Worm (Caenorhabditis elegans) whole organism, young adult: ENCODE results near the gene cest-2.3.

Experiments used
- D2030.7 ChIP-seq: fragments of 200-800 bp; sonication (Bioruptor generic); IDR thresholded peaks from 2 replicates; pipeline ENCODE4 v1.3.6; 2022; ENCODE audit warnings: missing genetic modification reagents, missing genetic modification characterization, missing compliant biosample characterization
- akir-1 ChIP-seq: fragments of 200-800 bp; sonication (Bioruptor generic); optimal IDR thresholded peaks from 2 replicates; lab custom pipeline; 2018; ENCODE audit warnings: mild to moderate bottlenecking, missing genetic modification characterization, moderate library complexity, missing compliant biosample characterization
- attf-6 ChIP-seq: fragments of 200-800 bp; sonication (Bioruptor generic); IDR thresholded peaks from 2 replicates; pipeline ENCODE4 v1.3.6; 2022; ENCODE audit warnings: missing genetic modification reagents, missing genetic modification characterization, missing compliant biosample characterization
- ccch-3 ChIP-seq: fragments of 200-800 bp; sonication (Bioruptor generic); optimal IDR thresholded peaks from 2 replicates; lab custom pipeline; 2018; ENCODE audit warnings: mild to moderate bottlenecking, missing genetic modification characterization, missing compliant biosample characterization
- cebp-1 ChIP-seq, 2 experiments: fragments of 200-800 bp in 1 of 2; sonication (Bioruptor generic) in 1 of 2; sonication (generic microtip) in 1 of 2; IDR thresholded peaks in 1 of 2; optimal IDR thresholded peaks in 1 of 2; 2 replicates each; pipeline versions ENCODE4 v1.3.6 to Lab custom; 2017 to 2022; ENCODE audit warnings: missing compliant biosample characterization in 2 of 2, missing genetic modification characterization in 2 of 2, mild to moderate bottlenecking in 1 of 2, missing genetic modification reagents in 1 of 2, moderate library complexity in 1 of 2
- ceh-27 ChIP-seq: fragments of 200-800 bp; sonication (Bioruptor generic); optimal IDR thresholded peaks from 2 replicates; lab custom pipeline; 2018; ENCODE audit warnings: mild to moderate bottlenecking, missing genetic modification characterization, moderate library complexity, missing compliant biosample characterization
- ceh-40 ChIP-seq: fragments of 200-800 bp; sonication (Bioruptor generic); IDR thresholded peaks from 2 replicates; pipeline ENCODE4 v1.3.6; 2022; ENCODE audit warnings: missing genetic modification characterization, missing compliant biosample characterization
- die-1 ChIP-seq: sonication (generic microtip); optimal IDR thresholded peaks from 2 replicates; lab custom pipeline; 2016; ENCODE audit warnings: missing genotype, mild to moderate bottlenecking, missing genetic modification characterization, missing compliant biosample characterization
- dox-1 ChIP-seq: fragments of 200-800 bp; sonication (Bioruptor generic); IDR thresholded peaks from 2 replicates; pipeline ENCODE4 v1.3.6; 2022; ENCODE audit warnings: missing genetic modification reagents, missing genetic modification characterization, missing compliant biosample characterization
- dpff-1 ChIP-seq: sonication (generic microtip); optimal IDR thresholded peaks from 2 replicates; lab custom pipeline; 2017; ENCODE audit warnings: mild to moderate bottlenecking, missing genetic modification characterization, missing compliant biosample characterization
- efl-1 ChIP-seq: fragments of 150-350 bp; optimal IDR thresholded peaks from 2 replicates; lab custom pipeline; 2014; ENCODE audit warnings: missing biosample characterization, missing genetic modification reagents, missing genetic modification characterization
- fkh-3 ChIP-seq: sonication (generic microtip); optimal IDR thresholded peaks from 2 replicates; lab custom pipeline; 2016; ENCODE audit warnings: mild to moderate bottlenecking, missing genetic modification characterization, missing compliant biosample characterization
- hmg-1.2 ChIP-seq: fragments of 200-800 bp; sonication (Bioruptor generic); IDR thresholded peaks from 2 replicates; pipeline ENCODE4 v1.3.6; 2022; ENCODE audit warnings: missing genetic modification reagents, missing genetic modification characterization, missing compliant biosample characterization
- hmg-20 ChIP-seq: fragments of 200-800 bp; sonication (Bioruptor generic); IDR thresholded peaks from 2 replicates; pipeline ENCODE4 v1.3.6; 2022; ENCODE audit warnings: missing genetic modification reagents, missing genetic modification characterization, missing compliant biosample characterization
- hsf-1 ChIP-seq: fragments of 200-800 bp; sonication (Bioruptor generic); IDR thresholded peaks from 2 replicates; pipeline ENCODE4 v1.3.6; 2022; ENCODE audit warnings: missing genetic modification reagents, missing genetic modification characterization, missing compliant biosample characterization
- madf-10 ChIP-seq: sonication (generic microtip); optimal IDR thresholded peaks from 2 replicates; lab custom pipeline; 2016; ENCODE audit warnings: mild to moderate bottlenecking, missing genetic modification characterization, missing compliant biosample characterization
- mes-4 ChIP-seq: sonication (generic microtip); optimal IDR thresholded peaks from 2 replicates; lab custom pipeline; 2016; ENCODE audit warnings: missing genotype, missing genetic modification characterization, missing compliant biosample characterization
- nfya-1 ChIP-seq: sonication (generic microtip); optimal IDR thresholded peaks from 2 replicates; lab custom pipeline; 2017; ENCODE audit warnings: antibody characterized with exemption, missing compliant biosample characterization, missing genetic modification characterization, borderline replicate concordance; ENCODE audit not compliant: insufficient read depth
- nhr-27 ChIP-seq: fragments of 200-800 bp; sonication (Bioruptor generic); optimal IDR thresholded peaks from 2 replicates; lab custom pipeline; 2018; ENCODE audit warnings: mild to moderate bottlenecking, missing genetic modification characterization, moderate library complexity, missing compliant biosample characterization
- nhr-80 ChIP-seq: sonication (generic microtip); optimal IDR thresholded peaks from 2 replicates; lab custom pipeline; 2016; ENCODE audit warnings: missing genetic modification characterization, missing compliant biosample characterization
- nhr-90 ChIP-seq: sonication (generic microtip); optimal IDR thresholded peaks from 2 replicates; lab custom pipeline; 2016; ENCODE audit warnings: missing genotype, mild to moderate bottlenecking, missing genetic modification characterization, missing compliant biosample characterization
- rpc-1 ChIP-seq, 2 experiments: fragments of 150-350 bp in 1 of 2; sonication (generic microtip) in 1 of 2; optimal IDR thresholded peaks; 2 replicates each; lab custom pipeline; 2014 to 2018; ENCODE audit warnings: missing biosample characterization in 1 of 2, missing genetic modification characterization in 1 of 2, missing genetic modification reagents in 1 of 2, missing genotype in 1 of 2
- unc-62 ChIP-seq: fragments of 150-350 bp; optimal IDR thresholded peaks from 2 replicates; lab custom pipeline; 2014; ENCODE audit warnings: missing biosample characterization, missing genetic modification reagents, missing genetic modification characterization
- zfh-2 ChIP-seq: fragments of 200-800 bp; sonication (Bioruptor generic); conservative IDR thresholded peaks from 2 replicates; pipeline ENCODE4 v1.3.6; 2022; ENCODE audit warnings: missing genetic modification reagents, missing genetic modification characterization, missing compliant biosample characterization
- ztf-25 ChIP-seq: fragments of 200-800 bp; sonication (Bioruptor generic); IDR thresholded peaks from 2 replicates; pipeline ENCODE4 v1.3.6; 2022; ENCODE audit warnings: missing genetic modification reagents, missing genetic modification characterization, missing compliant biosample characterization

The cest-2.3 gene

DNA sequence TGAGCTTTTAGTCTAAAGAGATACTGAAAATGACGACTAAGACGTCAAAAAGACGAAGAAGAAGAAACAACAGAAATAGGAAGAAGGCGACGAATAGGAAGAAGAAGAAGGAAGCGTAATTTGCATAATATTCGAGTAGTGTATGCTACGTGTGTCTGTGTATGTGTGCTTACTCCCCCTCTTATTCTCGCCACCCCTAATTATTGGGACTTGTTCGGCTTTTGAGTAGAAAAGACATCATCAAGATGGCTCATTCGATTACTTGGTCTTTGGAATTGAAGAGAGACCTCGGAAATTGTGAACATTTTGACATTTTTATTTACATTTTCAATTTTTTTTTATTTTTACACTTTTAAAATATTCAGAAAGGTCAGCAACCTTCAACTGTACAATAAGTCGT is 52.5 kb downstream of the cest-2.3 start:
- TF ChIP-seq hsf-1 (GFP tag; lab: Robert Waterston, UW): no peak
- no peak for TF ChIP-seq dox-1 (GFP tag; lab: Robert Waterston, UW)
- no peak for TF ChIP-seq hmg-20 (GFP tag; lab: Robert Waterston, UW)
- TF ChIP-seq madf-10 (tag; lab: Kevin White, UChicago): no peak
- no peak for TF ChIP-seq nhr-80
- TF ChIP-seq ccch-3 (GFP tag; lab: Kevin White, UChicago): no peak
- TF ChIP-seq ceh-40 (GFP tag; lab: Robert Waterston, UW): no peak
- TF ChIP-seq akir-1: no peak
- no peak for TF ChIP-seq nhr-27 (tag; lab: Kevin White, UChicago)
- no peak for TF ChIP-seq fkh-3 (tag; lab: Kevin White, UChicago)
- TF ChIP-seq, all 124 proteins: peak for 0

- no peak for TF ChIP-seq D2030.7 (GFP tag; lab: Robert Waterston, UW)
- TF ChIP-seq ceh-40 (GFP tag; lab: Robert Waterston, UW): no peak
- TF ChIP-seq die-1 (tag; lab: Kevin White, UChicago): no peak
- no peak for TF ChIP-seq unc-62
- TF ChIP-seq nhr-90 (tag; lab: Kevin White, UChicago): no peak
- TF ChIP-seq mes-4 (tag; lab: Kevin White, UChicago): no peak
- no peak for TF ChIP-seq cebp-1 (GFP tag; IDR thresholded peaks at IDR 0.05; lab: Robert Waterston, UW)
- TF ChIP-seq cebp-1 (tag; optimal IDR thresholded peaks at IDR 0.05; lab: Kevin White, UChicago): no peak
- TF ChIP-seq nfya-1 (tag; lab: Kevin White, UChicago): no peak
- no peak for TF ChIP-seq attf-6 (GFP tag; lab: Robert Waterston, UW)
- TF ChIP-seq dpff-1 (tag; lab: Kevin White, UChicago): no peak
- TF ChIP-seq ztf-25: no peak
- TF ChIP-seq zfh-2 (GFP tag; lab: Robert Waterston, UW): no peak
Measured at ce11 chrV:14128858-14129257, 53.9 kb downstream of the cest-2.3 start.

DNA sequence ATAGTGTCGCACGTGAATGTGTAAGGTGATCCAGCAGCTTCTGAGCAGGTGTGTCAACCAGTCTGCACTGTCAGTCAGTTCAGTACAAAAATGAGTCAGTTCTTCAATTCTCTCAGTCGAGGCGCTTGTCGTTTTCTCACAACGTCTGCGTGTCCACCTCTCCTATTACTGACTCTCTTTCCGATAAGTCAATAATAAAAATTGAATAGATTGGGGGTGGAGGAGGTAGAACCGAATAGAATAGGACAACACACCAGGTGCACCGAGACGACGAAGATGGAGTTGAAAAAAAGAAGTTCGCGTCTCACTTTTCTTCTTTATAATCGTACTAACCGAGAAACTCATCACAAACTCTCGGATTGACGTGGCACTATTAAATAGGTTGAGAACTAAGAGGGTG is 54.9 kb downstream of the cest-2.3 start:
- peak; percentile 31; the same call in 1 of the 2 replicates for TF ChIP-seq hmg-1.2 (GFP tag; lab: Robert Waterston, UW)
- peak; percentile 72 for TF ChIP-seq nhr-80
- peak; percentile 37; the same call in 1 of the 2 replicates for TF ChIP-seq dox-1 (GFP tag; lab: Robert Waterston, UW)
- TF ChIP-seq efl-1 (GFP tag; lab: Kevin White, UChicago): no peak
- TF ChIP-seq, all 124 proteins: peak for 3

- TF ChIP-seq efl-1 (GFP tag; lab: Kevin White, UChicago) (no peak), zfh-2 (GFP tag; lab: Robert Waterston, UW) (peak; percentile 53; the same call in 1 of the 2 replicates), rpc-1 (optimal IDR thresholded peaks at IDR 0.05; lab: Kevin White, UChicago) (no peak), rpc-1 (tag; optimal IDR thresholded peaks at IDR 0.05; lab: Kevin White, UChicago) (no peak), ceh-27 (GFP tag; lab: Kevin White, UChicago) (peak; percentile 1)
Measured at ce11 chrV:14126341-14126924, 56.3 kb downstream of the cest-2.3 start.
